Fruit fly (Drosophila melanogaster) whole organism, embryonic: Measurements from ENCODE around the gene sr.

ENCODE experiments used
- Bgb ChIP-seq: fragments of 200-800 bp; sonication (Bioruptor generic); IDR thresholded peaks from 2 replicates; pipeline ENCODE4 v1.3.6; 2022; ENCODE audit warnings: missing biosample characterization, missing genetic modification characterization; ENCODE audit not compliant: partially characterized antibody
- CG10565 ChIP-seq: fragments of 200-800 bp; sonication (Bioruptor generic); optimal IDR thresholded peaks from 3 replicates; lab custom pipeline; 2016; ENCODE audit warnings: missing biosample characterization, mild to moderate bottlenecking, missing genetic modification characterization
- CG11247 ChIP-seq: fragments of 200-800 bp; sonication (Bioruptor generic); IDR thresholded peaks from 2 replicates; pipeline ENCODE4 v1.3.6; 2022; ENCODE audit warnings: missing biosample characterization, missing genetic modification characterization
- CG1233 ChIP-seq: fragments of 200-800 bp; sonication (Bioruptor generic); optimal IDR thresholded peaks from 4 replicates; lab custom pipeline; 2018; ENCODE audit warnings: missing biosample characterization, mild to moderate bottlenecking, missing genetic modification characterization
- CG13424 ChIP-seq: fragments of 200-800 bp; sonication (Bioruptor generic); optimal IDR thresholded peaks from 2 replicates; lab custom pipeline; 2019; ENCODE audit warnings: missing biosample characterization, mild to moderate bottlenecking, missing genetic modification characterization, moderate library complexity
- CG14014 ChIP-seq: fragments of 200-800 bp; sonication (Bioruptor generic); IDR thresholded peaks from 2 replicates; pipeline ENCODE4 v1.3.6; 2022; ENCODE audit warnings: missing biosample characterization, missing genetic modification characterization
- CG14441 ChIP-seq: fragments of 200-800 bp; sonication (Bioruptor generic); IDR thresholded peaks from 2 replicates; pipeline ENCODE4 v1.3.6; 2022; ENCODE audit warnings: missing biosample characterization, missing genetic modification characterization
- CG1602 ChIP-seq: fragments of 200-800 bp; sonication (Bioruptor generic); optimal IDR thresholded peaks from 3 replicates; lab custom pipeline; 2016; ENCODE audit warnings: missing biosample characterization, missing genetic modification characterization
- CG18476 ChIP-seq: fragments of 200-800 bp; sonication (Bioruptor generic); optimal IDR thresholded peaks from 2 replicates; lab custom pipeline; 2016; ENCODE audit warnings: missing biosample characterization, mild to moderate bottlenecking, missing genetic modification characterization
- CG2116 ChIP-seq: fragments of 200-800 bp; sonication (Bioruptor generic); optimal IDR thresholded peaks from 3 replicates; lab custom pipeline; 2018; ENCODE audit warnings: missing biosample characterization, mild to moderate bottlenecking, missing genetic modification characterization
- CG2202 ChIP-seq: fragments of 200-800 bp; sonication (Bioruptor generic); optimal IDR thresholded peaks from 2 replicates; lab custom pipeline; 2018; ENCODE audit warnings: missing biosample characterization, mild to moderate bottlenecking, missing genetic modification characterization
- CG30403 ChIP-seq: fragments of 200-800 bp; sonication (Bioruptor generic); optimal IDR thresholded peaks from 3 replicates; lab custom pipeline; 2016; ENCODE audit warnings: missing biosample characterization, missing genetic modification characterization
- CG3065 ChIP-seq: fragments of 200-800 bp; sonication (Bioruptor generic); optimal IDR thresholded peaks from 2 replicates; lab custom pipeline; 2016; ENCODE audit warnings: missing biosample characterization, missing genetic modification characterization
- CG32772 ChIP-seq: fragments of 200-800 bp; sonication (Bioruptor generic); IDR thresholded peaks from 2 replicates; pipeline ENCODE4 v1.3.6; 2022; ENCODE audit warnings: missing biosample characterization, missing genetic modification characterization
- CG34376 ChIP-seq: fragments of 200-800 bp; sonication (Bioruptor generic); optimal IDR thresholded peaks from 2 replicates; lab custom pipeline; 2018; ENCODE audit warnings: missing biosample characterization, mild to moderate bottlenecking, missing genetic modification characterization
- CG34422 ChIP-seq: fragments of 200-800 bp; sonication (Bioruptor generic); IDR thresholded peaks from 3 replicates; pipeline ENCODE4 v1.3.6; 2022; ENCODE audit warnings: missing biosample characterization, missing genetic modification characterization
- CG3847 ChIP-seq: fragments of 200-800 bp; sonication (Bioruptor generic); IDR thresholded peaks from 2 replicates; pipeline ENCODE4 v1.3.6; 2022; ENCODE audit warnings: missing biosample characterization, missing genetic modification characterization
- CG4617 ChIP-seq: fragments of 200-800 bp; sonication (Bioruptor generic); optimal IDR thresholded peaks from 3 replicates; lab custom pipeline; 2016; ENCODE audit warnings: missing biosample characterization, missing genetic modification characterization, borderline replicate concordance
- CG7928 ChIP-seq: fragments of 200-800 bp; sonication (Bioruptor generic); optimal IDR thresholded peaks from 2 replicates; lab custom pipeline; 2017; ENCODE audit warnings: missing biosample characterization, mild to moderate bottlenecking, missing genetic modification characterization
- CG8924 ChIP-seq: fragments of 200-800 bp; optimal IDR thresholded peaks from 3 replicates; lab custom pipeline; 2019; ENCODE audit warnings: missing biosample characterization, mild to moderate bottlenecking, missing genetic modification characterization, moderate library complexity
- D19A ChIP-seq: fragments of 200-800 bp; optimal IDR thresholded peaks from 3 replicates; lab custom pipeline; 2019; ENCODE audit warnings: missing biosample characterization, mild to moderate bottlenecking, missing genetic modification characterization, moderate library complexity
- Deaf1 ChIP-seq: fragments of 200-800 bp; optimal IDR thresholded peaks from 3 replicates; lab custom pipeline; 2019; ENCODE audit warnings: missing biosample characterization, mild to moderate bottlenecking, missing genetic modification characterization, moderate library complexity
- Gsc ChIP-seq: fragments of 200-800 bp; sonication (Bioruptor generic); IDR thresholded peaks from 2 replicates; pipeline ENCODE4 v1.3.6; 2022; ENCODE audit warnings: missing biosample characterization, missing genetic modification characterization
- Hr51 ChIP-seq, 2 experiments: fragments of 200-800 bp; sonication (Bioruptor generic); optimal IDR thresholded peaks; 2 replicates in 1 of 2; 3 replicates in 1 of 2; lab custom pipeline; 2016 to 2018; ENCODE audit warnings: missing biosample characterization in 2 of 2, missing genetic modification characterization in 2 of 2, mild to moderate bottlenecking in 1 of 2, moderate library complexity in 1 of 2
- Opbp ChIP-seq: fragments of 200-800 bp; sonication (Bioruptor generic); IDR thresholded peaks from 3 replicates; pipeline ENCODE4 v1.3.6; 2022; ENCODE audit warnings: missing biosample characterization, missing genetic modification characterization; ENCODE audit not compliant: partially characterized antibody
- Sox100B ChIP-seq: fragments of 200-800 bp; sonication (Bioruptor generic); optimal IDR thresholded peaks from 3 replicates; lab custom pipeline; 2018; ENCODE audit warnings: missing biosample characterization, mild to moderate bottlenecking, missing genetic modification characterization
- Sox102F ChIP-seq: fragments of 200-800 bp; sonication (Bioruptor generic); optimal IDR thresholded peaks from 2 replicates; lab custom pipeline; 2018; ENCODE audit warnings: missing biosample characterization, mild to moderate bottlenecking, missing genetic modification characterization, moderate library complexity
- abd-A ChIP-seq: fragments of 200-800 bp; sonication (Bioruptor generic); optimal IDR thresholded peaks from 3 replicates; lab custom pipeline; 2019; ENCODE audit warnings: missing biosample characterization, mild to moderate bottlenecking, missing genetic modification characterization, moderate library complexity
- amos ChIP-seq: fragments of 200-800 bp; sonication (Bioruptor generic); IDR thresholded peaks from 2 replicates; pipeline ENCODE4 v1.3.6; 2022; ENCODE audit warnings: missing biosample characterization, missing genetic modification characterization; ENCODE audit not compliant: partially characterized antibody
- bbx ChIP-seq: fragments of 200-800 bp; sonication (Bioruptor generic); IDR thresholded peaks from 2 replicates; pipeline ENCODE4 v1.3.6; 2022; ENCODE audit warnings: missing biosample characterization, missing genetic modification characterization; ENCODE audit not compliant: partially characterized antibody
- chif ChIP-seq, 2 experiments: fragments of 200-800 bp; sonication (Bioruptor generic); optimal IDR thresholded peaks; 3 replicates each; lab custom pipeline; 2016; ENCODE audit warnings: missing biosample characterization in 2 of 2, missing genetic modification characterization in 2 of 2
- ci ChIP-seq: fragments of 200-800 bp; sonication (Bioruptor generic); IDR thresholded peaks from 3 replicates; pipeline ENCODE4 v1.3.6; 2022; ENCODE audit warnings: missing biosample characterization, missing genetic modification characterization
- croc ChIP-seq: fragments of 200-800 bp; sonication (Bioruptor generic); conservative IDR thresholded peaks from 3 replicates; pipeline ENCODE4 v1.3.6; 2022; ENCODE audit warnings: missing biosample characterization, missing genetic modification characterization
- cwo ChIP-seq: fragments of 200-800 bp; sonication (Bioruptor generic); optimal IDR thresholded peaks from 3 replicates; lab custom pipeline; 2017; ENCODE audit warnings: missing biosample characterization, missing genetic modification characterization, mild to moderate bottlenecking, moderate library complexity, missing genetic modification reagents
- dpn ChIP-seq, 2 experiments: fragments of 200-800 bp; sonication (Bioruptor generic); optimal IDR thresholded peaks; 3 replicates each; lab custom pipeline; 2016; ENCODE audit warnings: missing biosample characterization in 2 of 2, missing genetic modification characterization in 2 of 2
- dysf ChIP-seq: fragments of 200-800 bp; sonication (Bioruptor generic); IDR thresholded peaks from 3 replicates; pipeline ENCODE4 v1.3.6; 2022; ENCODE audit warnings: missing biosample characterization, missing genetic modification characterization
- fd96Cb ChIP-seq: fragments of 200-800 bp; sonication (Bioruptor generic); optimal IDR thresholded peaks from 2 replicates; lab custom pipeline; 2018; ENCODE audit warnings: missing biosample characterization, mild to moderate bottlenecking, missing genetic modification characterization, moderate library complexity
- ftz-f1 ChIP-seq: fragments of 200-800 bp; sonication (Bioruptor generic); optimal IDR thresholded peaks from 2 replicates; lab custom pipeline; 2016; ENCODE audit warnings: missing biosample characterization, missing genetic modification characterization
- ind ChIP-seq: fragments of 200-800 bp; sonication (Bioruptor generic); optimal IDR thresholded peaks from 3 replicates; lab custom pipeline; 2016; ENCODE audit warnings: missing biosample characterization, missing genetic modification characterization
- kni ChIP-seq: fragments of 200-800 bp; sonication (Bioruptor generic); optimal IDR thresholded peaks from 3 replicates; lab custom pipeline; 2017; ENCODE audit warnings: mild to moderate bottlenecking, missing biosample characterization, missing genetic modification reagents, missing genetic modification characterization
- lbe ChIP-seq: fragments of 200-800 bp; sonication (Bioruptor generic); optimal IDR thresholded peaks from 2 replicates; lab custom pipeline; 2016; ENCODE audit warnings: missing biosample characterization, mild to moderate bottlenecking, missing genetic modification characterization
- nmo ChIP-seq: fragments of 200-800 bp; sonication (Bioruptor generic); optimal IDR thresholded peaks from 2 replicates; lab custom pipeline; 2018; ENCODE audit warnings: missing biosample characterization, mild to moderate bottlenecking, missing genetic modification characterization, moderate library complexity
- pzg ChIP-seq: fragments of 200-800 bp; sonication (Bioruptor generic); optimal IDR thresholded peaks from 3 replicates; lab custom pipeline; 2018; ENCODE audit warnings: missing biosample characterization, mild to moderate bottlenecking, missing genetic modification characterization, moderate library complexity
- stwl ChIP-seq: fragments of 200-800 bp; sonication (Bioruptor generic); optimal IDR thresholded peaks from 3 replicates; lab custom pipeline; 2018; ENCODE audit warnings: missing biosample characterization, mild to moderate bottlenecking, missing genetic modification characterization, moderate library complexity
- unc-4 ChIP-seq: fragments of 200-800 bp; sonication (Bioruptor generic); IDR thresholded peaks from 2 replicates; pipeline ENCODE4 v1.3.6; 2022; ENCODE audit warnings: missing biosample characterization, missing genetic modification characterization; ENCODE audit not compliant: partially characterized antibody
- wek ChIP-seq: fragments of 200-800 bp; sonication (Bioruptor generic); optimal IDR thresholded peaks from 3 replicates; lab custom pipeline; 2018; ENCODE audit warnings: missing biosample characterization, mild to moderate bottlenecking, missing genetic modification characterization, moderate library complexity
- zen2 ChIP-seq: fragments of 200-800 bp; sonication (Bioruptor generic); IDR thresholded peaks from 3 replicates; pipeline ENCODE4 v1.3.6; 2022; ENCODE audit warnings: missing biosample characterization, missing genetic modification characterization; ENCODE audit not compliant: partially characterized antibody

sr gene

dm6 chr3R:18167416-18168237, 77.0 kb downstream of the sr start, which contains the start of gene wrd (continued):
- TF ChIP-seq unc-4 (GFP tag; lab: Robert Waterston, UW): 0 out of 2 replicates have a peak, but pooled peaks have one; percentile 22
- TF ChIP-seq Opbp (GFP tag; lab: Robert Waterston, UW): 0 out of 3 replicates have a peak, but pooled peaks have one; percentile 37
- peak; percentile 41 for TF ChIP-seq CG13424
- TF ChIP-seq ind (GFP tag; lab: Kevin White, UChicago): peak; percentile 47
- TF ChIP-seq CG8924 (tag; lab: Kevin White, UChicago): peak; percentile 36
- peak; percentile 48 for TF ChIP-seq Sox100B (GFP tag; lab: Kevin White, UChicago)
- TF ChIP-seq CG11247 (GFP tag; lab: Robert Waterston, UW): no peak
- no peak for TF ChIP-seq CG2202 (tag; lab: Kevin White, UChicago)
- TF ChIP-seq D19A: peak; percentile 2
- TF ChIP-seq croc (GFP tag; lab: Robert Waterston, UW): no peak
- 0 out of 3 replicates have a peak, but pooled peaks have one; percentile 7 for TF ChIP-seq ci (GFP tag; lab: Robert Waterston, UW)
- peak in 1 of 2 experiments; percentile 40 for TF ChIP-seq Hr51 (GFP tag; optimal IDR thresholded peaks at IDR 0.05; lab: Kevin White, UChicago)
- 0 out of 2 replicates have a peak, but pooled peaks have one; percentile 11 for TF ChIP-seq CG14014 (GFP tag; lab: Robert Waterston, UW)
- peak; percentile 8; the same call in 1 of the 2 replicates for TF ChIP-seq CG3847
- TF ChIP-seq dysf: 0 out of 3 replicates have a peak, but pooled peaks have one; percentile 27
- peak; percentile 75 for TF ChIP-seq ftz-f1 (GFP tag; lab: Kevin White, UChicago)
- TF ChIP-seq chif (GFP tag; optimal IDR thresholded peaks at IDR 0.05; lab: Kevin White, UChicago): no peak
- TF ChIP-seq CG1233 (GFP tag; lab: Kevin White, UChicago): no peak
- peak; percentile 38 for TF ChIP-seq nmo (GFP tag; lab: Kevin White, UChicago)
- no peak for TF ChIP-seq zen2 (GFP tag; lab: Robert Waterston, UW)
- TF ChIP-seq pzg (GFP tag; lab: Kevin White, UChicago): peak; percentile 34
- TF ChIP-seq CG10565 (GFP tag; lab: Kevin White, UChicago): no peak
- TF ChIP-seq Gsc (GFP tag; lab: Robert Waterston, UW): no peak
- TF ChIP-seq abd-A: peak; percentile 49
- TF ChIP-seq CG14441: peak; percentile 14; the same call in 1 of the 2 replicates
- peak; percentile 25 for TF ChIP-seq fd96Cb (tag; lab: Kevin White, UChicago)
- TF ChIP-seq CG1602 (GFP tag; lab: Kevin White, UChicago): peak; percentile 35
- TF ChIP-seq wek: no peak
- TF ChIP-seq CG4617 (GFP tag; lab: Kevin White, UChicago): peak; percentile 12
- peak; percentile 86 for TF ChIP-seq CG7928
- peak; percentile 17; the same call in 1 of the 2 replicates for TF ChIP-seq amos (GFP tag; lab: Robert Waterston, UW)
- TF ChIP-seq CG18476 (GFP tag; lab: Kevin White, UChicago): no peak
- TF ChIP-seq CG34422 (GFP tag; lab: Robert Waterston, UW): peak; percentile 60; the same call in 1 of the 3 replicates
- TF ChIP-seq cwo (GFP tag; lab: Kevin White, UChicago): no peak
- TF ChIP-seq dpn (GFP tag; optimal IDR thresholded peaks at IDR 0.05; lab: Kevin White, UChicago): peak in 1 of 2 experiments; percentile 17
- no peak for TF ChIP-seq CG32772 (GFP tag; lab: Robert Waterston, UW)
- TF ChIP-seq Deaf1 (tag; lab: Kevin White, UChicago): peak; percentile 39
- TF ChIP-seq CG2116 (GFP tag; lab: Kevin White, UChicago): peak; percentile 1
- TF ChIP-seq Bgb (GFP tag; lab: Robert Waterston, UW): peak; percentile 49
- peak; percentile 15 for TF ChIP-seq stwl
- no peak for TF ChIP-seq CG3065 (GFP tag; lab: Kevin White, UChicago)
- peak; percentile 23 for TF ChIP-seq CG34376
- peak; percentile 6 for TF ChIP-seq kni (GFP tag; lab: Kevin White, UChicago)
- TF ChIP-seq lbe: no peak
- peak; percentile 53 for TF ChIP-seq CG30403
- no peak for TF ChIP-seq bbx (GFP tag; lab: Robert Waterston, UW)
- TF ChIP-seq Sox102F (GFP tag; lab: Kevin White, UChicago): peak; percentile 11
